Fruit fly (Drosophila melanogaster) whole organism, embryonic: Measurements from ENCODE around the gene Eip75B.

Source experiments
- ATbp ChIP-seq: fragments of 200-800 bp; sonication (Bioruptor generic); optimal IDR thresholded peaks from 2 replicates; lab custom pipeline; 2017; ENCODE audit warnings: missing biosample characterization, mild to moderate bottlenecking, missing genetic modification characterization, missing genetic modification reagents
- CG11560 ChIP-seq: fragments of 200-800 bp; sonication (Bioruptor generic); IDR thresholded peaks from 3 replicates; pipeline ENCODE4 v1.3.6; 2022; ENCODE audit warnings: missing biosample characterization, missing genetic modification characterization
- CG11723 ChIP-seq: fragments of 200-800 bp; sonication (Bioruptor generic); optimal IDR thresholded peaks from 2 replicates; lab custom pipeline; 2017; ENCODE audit warnings: missing biosample characterization, mild to moderate bottlenecking, missing genetic modification characterization
- CG13624 ChIP-seq: fragments of 200-800 bp; sonication (Bioruptor generic); optimal IDR thresholded peaks from 2 replicates; lab custom pipeline; 2016; ENCODE audit warnings: missing biosample characterization, missing genetic modification characterization
- CG1602 ChIP-seq: fragments of 200-800 bp; sonication (Bioruptor generic); optimal IDR thresholded peaks from 3 replicates; lab custom pipeline; 2016; ENCODE audit warnings: missing biosample characterization, missing genetic modification characterization
- CG16779 ChIP-seq: fragments of 200-800 bp; sonication (Bioruptor generic); IDR thresholded peaks from 2 replicates; pipeline ENCODE4 v1.3.6; 2022; ENCODE audit warnings: missing biosample characterization, missing genetic modification characterization
- CG17186 ChIP-seq: fragments of 200-800 bp; sonication (Bioruptor generic); optimal IDR thresholded peaks from 3 replicates; lab custom pipeline; 2017; ENCODE audit warnings: missing biosample characterization, missing genetic modification reagents, missing genetic modification characterization
- CG17829 ChIP-seq: fragments of 200-800 bp; optimal IDR thresholded peaks from 2 replicates; lab custom pipeline; 2019; ENCODE audit warnings: missing biosample characterization, mild to moderate bottlenecking, missing genetic modification characterization, moderate library complexity
- CG17912 ChIP-seq: fragments of 200-800 bp; sonication (Bioruptor generic); optimal IDR thresholded peaks from 2 replicates; lab custom pipeline; 2018; ENCODE audit warnings: missing biosample characterization, mild to moderate bottlenecking, missing genetic modification characterization
- CG31365 ChIP-seq: fragments of 200-800 bp; sonication (Bioruptor generic); optimal IDR thresholded peaks from 2 replicates; lab custom pipeline; 2018; ENCODE audit warnings: missing biosample characterization, mild to moderate bottlenecking, missing genetic modification characterization
- CG3847 ChIP-seq: fragments of 200-800 bp; sonication (Bioruptor generic); IDR thresholded peaks from 2 replicates; pipeline ENCODE4 v1.3.6; 2022; ENCODE audit warnings: missing biosample characterization, missing genetic modification characterization
- CG3995 ChIP-seq: fragments of 200-800 bp; sonication (Bioruptor generic); optimal IDR thresholded peaks from 3 replicates; lab custom pipeline; 2016; ENCODE audit warnings: missing biosample characterization, missing genetic modification characterization
- CG6683 ChIP-seq: fragments of 200-800 bp; sonication (Bioruptor generic); optimal IDR thresholded peaks from 2 replicates; lab custom pipeline; 2017; ENCODE audit warnings: missing biosample characterization, mild to moderate bottlenecking, missing genetic modification characterization, missing genetic modification reagents
- CG7271 ChIP-seq: fragments of 200-800 bp; sonication (Bioruptor generic); optimal IDR thresholded peaks from 2 replicates; lab custom pipeline; 2018; ENCODE audit warnings: missing biosample characterization, mild to moderate bottlenecking, missing genetic modification characterization, moderate library complexity
- CG7556 ChIP-seq: fragments of 200-800 bp; sonication (Bioruptor generic); optimal IDR thresholded peaks from 2 replicates; lab custom pipeline; 2017; ENCODE audit warnings: missing biosample characterization, mild to moderate bottlenecking, missing genetic modification characterization
- CG7963 ChIP-seq: fragments of 200-800 bp; sonication (Bioruptor generic); IDR thresholded peaks from 3 replicates; pipeline ENCODE4 v1.3.6; 2022; ENCODE audit warnings: missing biosample characterization, missing genetic modification characterization; ENCODE audit not compliant: partially characterized antibody
- CG7987 ChIP-seq: fragments of 200-800 bp; sonication (Bioruptor generic); optimal IDR thresholded peaks from 2 replicates; lab custom pipeline; 2018; ENCODE audit warnings: missing biosample characterization, mild to moderate bottlenecking, missing genetic modification characterization, moderate library complexity
- CG9437 ChIP-seq: fragments of 200-800 bp; sonication (Bioruptor generic); optimal IDR thresholded peaks from 2 replicates; lab custom pipeline; 2018; ENCODE audit warnings: missing biosample characterization, mild to moderate bottlenecking, missing genetic modification characterization
- CHES-1-like ChIP-seq: fragments of 200-800 bp; sonication (Bioruptor generic); optimal IDR thresholded peaks from 2 replicates; lab custom pipeline; 2016; ENCODE audit warnings: missing biosample characterization, missing genetic modification characterization
- Dip3 ChIP-seq: fragments of 200-800 bp; sonication (Bioruptor generic); optimal IDR thresholded peaks from 3 replicates; lab custom pipeline; 2016; ENCODE audit warnings: missing biosample characterization, missing genetic modification characterization
- HHEX ChIP-seq: fragments of 200-800 bp; sonication (Bioruptor generic); optimal IDR thresholded peaks from 3 replicates; lab custom pipeline; 2017; ENCODE audit warnings: missing biosample characterization, mild to moderate bottlenecking, missing genetic modification characterization, missing genetic modification reagents
- Hr39 ChIP-seq: fragments of >200 bp; optimal IDR thresholded peaks from 2 replicates; lab custom pipeline; 2017
- Lhr ChIP-seq: fragments of 200-800 bp; sonication (Bioruptor generic); optimal IDR thresholded peaks from 3 replicates; lab custom pipeline; 2017; ENCODE audit warnings: mild to moderate bottlenecking, missing biosample characterization, missing genetic modification reagents, missing genetic modification characterization
- NK7.1 ChIP-seq: fragments of 200-800 bp; sonication (Bioruptor generic); optimal IDR thresholded peaks from 3 replicates; lab custom pipeline; 2016; ENCODE audit warnings: missing biosample characterization, missing genetic modification characterization
- Pdp1 ChIP-seq, 2 experiments: fragments of 200-800 bp; sonication (Bioruptor generic); optimal IDR thresholded peaks; 3 replicates each; lab custom pipeline; 2016; ENCODE audit warnings: missing biosample characterization in 2 of 2, missing genetic modification characterization in 2 of 2, mild to moderate bottlenecking in 1 of 2, moderate library complexity in 1 of 2
- Poxn ChIP-seq: fragments of 200-800 bp; sonication (Bioruptor generic); IDR thresholded peaks from 2 replicates; pipeline ENCODE4 v1.3.6; 2022; ENCODE audit warnings: missing biosample characterization, missing genetic modification characterization
- Sox102F ChIP-seq: fragments of 200-800 bp; sonication (Bioruptor generic); optimal IDR thresholded peaks from 2 replicates; lab custom pipeline; 2018; ENCODE audit warnings: missing biosample characterization, mild to moderate bottlenecking, missing genetic modification characterization, moderate library complexity
- Sry-β ChIP-seq: fragments of 200-800 bp; sonication (Bioruptor generic); optimal IDR thresholded peaks from 2 replicates; lab custom pipeline; 2018; ENCODE audit warnings: missing biosample characterization, mild to moderate bottlenecking, missing genetic modification characterization, moderate library complexity
- Trl ChIP-seq, 3 experiments: fragments of >200 bp in 2 of 3; fragments of 200-800 bp in 1 of 3; sonication (Bioruptor generic) in 1 of 3; optimal IDR thresholded peaks; 2 replicates in 1 of 3; 3 replicates in 2 of 3; lab custom pipeline; 2016 to 2017; ENCODE audit warnings: missing biosample characterization in 1 of 3, missing genetic modification characterization in 1 of 3
- br ChIP-seq: fragments of >200 bp; optimal IDR thresholded peaks from 2 replicates; lab custom pipeline; 2017
- chm ChIP-seq: fragments of 200-800 bp; sonication (Bioruptor generic); IDR thresholded peaks from 2 replicates; pipeline ENCODE4 v1.3.6; 2022; ENCODE audit warnings: missing biosample characterization, missing genetic modification characterization
- croc ChIP-seq: fragments of 200-800 bp; sonication (Bioruptor generic); conservative IDR thresholded peaks from 3 replicates; pipeline ENCODE4 v1.3.6; 2022; ENCODE audit warnings: missing biosample characterization, missing genetic modification characterization
- en ChIP-seq: fragments of 200-800 bp; sonication (Bioruptor generic); optimal IDR thresholded peaks from 2 replicates; lab custom pipeline; 2016; ENCODE audit warnings: missing biosample characterization, missing genetic modification characterization
- fd102C ChIP-seq: fragments of 200-800 bp; sonication (Bioruptor generic); optimal IDR thresholded peaks from 2 replicates; lab custom pipeline; 2018; ENCODE audit warnings: missing biosample characterization, mild to moderate bottlenecking, missing genetic modification characterization, moderate library complexity
- fd64A ChIP-seq: fragments of 200-800 bp; sonication (Bioruptor generic); optimal IDR thresholded peaks from 3 replicates; lab custom pipeline; 2018; ENCODE audit warnings: missing biosample characterization, mild to moderate bottlenecking, missing genetic modification characterization
- fru ChIP-seq: fragments of >200 bp; optimal IDR thresholded peaks from 2 replicates; lab custom pipeline; 2017
- gcm ChIP-seq: fragments of 200-800 bp; sonication (Bioruptor generic); optimal IDR thresholded peaks from 2 replicates; lab custom pipeline; 2019; ENCODE audit warnings: missing biosample characterization, mild to moderate bottlenecking, missing genetic modification characterization, moderate library complexity
- inv ChIP-seq: fragments of 200-800 bp; sonication (Bioruptor generic); IDR thresholded peaks from 2 replicates; pipeline ENCODE4 v1.3.6; 2022; ENCODE audit warnings: missing biosample characterization, missing genetic modification characterization; ENCODE audit not compliant: partially characterized antibody
- jing ChIP-seq: fragments of 200-800 bp; sonication (Bioruptor generic); optimal IDR thresholded peaks from 2 replicates; lab custom pipeline; 2018; ENCODE audit warnings: missing biosample characterization, mild to moderate bottlenecking, missing genetic modification characterization
- jumu ChIP-seq: fragments of 200-800 bp; sonication (Bioruptor generic); optimal IDR thresholded peaks from 3 replicates; lab custom pipeline; 2016; ENCODE audit warnings: missing biosample characterization, missing genetic modification characterization
- klu ChIP-seq: fragments of 200-800 bp; sonication (Bioruptor generic); IDR thresholded peaks from 2 replicates; pipeline ENCODE4 v1.3.6; 2022; ENCODE audit warnings: missing biosample characterization, missing genetic modification characterization
- pum ChIP-seq: fragments of 200-800 bp; sonication (Bioruptor generic); optimal IDR thresholded peaks from 2 replicates; lab custom pipeline; 2016; ENCODE audit warnings: missing biosample characterization, missing genetic modification characterization
- sisA ChIP-seq: fragments of 200-800 bp; sonication (Bioruptor generic); IDR thresholded peaks from 2 replicates; pipeline ENCODE4 v1.3.6; 2022; ENCODE audit warnings: missing biosample characterization, missing genetic modification characterization
- slou ChIP-seq: fragments of 200-800 bp; sonication (Bioruptor generic); optimal IDR thresholded peaks from 3 replicates; lab custom pipeline; 2016; ENCODE audit warnings: missing biosample characterization, missing genetic modification characterization
- sqz ChIP-seq: fragments of 200-800 bp; sonication (Bioruptor generic); optimal IDR thresholded peaks from 3 replicates; lab custom pipeline; 2018; ENCODE audit warnings: missing biosample characterization, mild to moderate bottlenecking, missing genetic modification characterization
- tio ChIP-seq: fragments of 200-800 bp; sonication (Bioruptor generic); optimal IDR thresholded peaks from 2 replicates; lab custom pipeline; 2017; ENCODE audit warnings: missing biosample characterization, missing genetic modification characterization, inconsistent platforms
- trh ChIP-seq: fragments of 200-800 bp; sonication (Bioruptor generic); optimal IDR thresholded peaks from 2 replicates; lab custom pipeline; 2016; ENCODE audit warnings: missing biosample characterization, missing genetic modification characterization
- wdn ChIP-seq: fragments of 200-800 bp; sonication (Bioruptor generic); IDR thresholded peaks from 2 replicates; pipeline ENCODE4 v1.3.6; 2022; ENCODE audit warnings: missing biosample characterization, missing genetic modification characterization
- z ChIP-seq: fragments of 200-800 bp; sonication (Bioruptor generic); IDR thresholded peaks from 3 replicates; pipeline ENCODE4 v1.3.6; 2022; ENCODE audit warnings: missing biosample characterization, missing genetic modification characterization
- zf30C ChIP-seq: fragments of 200-800 bp; sonication (Bioruptor generic); optimal IDR thresholded peaks from 3 replicates; lab custom pipeline; 2018; ENCODE audit warnings: missing biosample characterization, mild to moderate bottlenecking, missing genetic modification characterization
- zfh1 ChIP-seq: fragments of 200-800 bp; sonication (Bioruptor generic); IDR thresholded peaks from 3 replicates; pipeline ENCODE4 v1.3.6; 2022; ENCODE audit warnings: missing biosample characterization, missing genetic modification characterization

Eip75B gene

DNA sequence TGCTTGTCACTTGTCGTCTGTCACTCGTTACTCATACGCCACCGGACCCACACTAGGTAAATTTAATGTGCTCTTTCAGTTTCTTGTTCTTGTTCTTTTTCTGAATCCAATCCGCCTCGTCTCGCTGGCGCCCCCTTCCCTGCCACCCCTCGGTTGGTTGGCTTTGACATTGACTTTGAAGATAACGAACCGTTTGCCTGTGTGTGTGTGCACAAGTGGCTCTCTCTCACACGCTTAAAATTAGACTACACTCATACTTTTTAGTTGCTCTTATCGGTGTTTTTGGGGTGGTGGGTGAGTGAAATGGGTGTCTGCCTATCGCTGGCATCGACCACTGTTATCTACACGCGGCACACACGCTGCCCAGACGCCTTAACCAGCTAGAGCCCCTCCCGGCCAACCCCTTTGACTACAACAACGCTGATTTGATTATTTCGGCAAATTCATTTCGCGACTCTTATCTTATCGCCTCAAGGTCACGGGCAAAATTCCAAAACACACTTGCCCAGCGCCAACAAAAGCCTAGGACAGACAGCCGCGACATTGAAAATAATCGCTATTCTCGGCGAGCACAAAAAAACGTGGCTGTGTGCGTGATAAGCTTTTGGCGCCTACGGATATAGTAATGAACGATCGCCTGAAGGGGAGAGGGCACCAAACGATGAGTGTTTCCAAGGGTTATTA, 114.2 kb downstream of the Eip75B start (continued):
- no peak for TF ChIP-seq pum (GFP tag; lab: Kevin White, UChicago)
- TF ChIP-seq CG11723 (GFP tag; lab: Kevin White, UChicago) = peak; percentile 39
- TF ChIP-seq CG11560 = no peak
- 0 out of 2 replicates have a peak, but pooled peaks have one; percentile 39 for TF ChIP-seq CG3847 (GFP tag; lab: Robert Waterston, UW)
- TF ChIP-seq sisA (GFP tag; lab: Robert Waterston, UW) = no peak
- no peak for TF ChIP-seq fru
- TF ChIP-seq CG7987 = peak; percentile 60
- no peak for TF ChIP-seq Pdp1 (GFP tag; optimal IDR thresholded peaks at IDR 0.05; lab: Kevin White, UChicago)
- no peak for TF ChIP-seq Sry-β
- no peak for TF ChIP-seq CG7963 (GFP tag; lab: Robert Waterston, UW)
- TF ChIP-seq trh (GFP tag; lab: Kevin White, UChicago) = no peak
- no peak for TF ChIP-seq tio
- TF ChIP-seq ATbp (GFP tag; lab: Kevin White, UChicago) = no peak
- no peak for TF ChIP-seq br (lab: Kevin White, UChicago)
- no peak for TF ChIP-seq jumu (GFP tag; lab: Kevin White, UChicago)
- TF ChIP-seq Trl (optimal IDR thresholded peaks at IDR 0.05; lab: Kevin White, UChicago) = peak in 1 of 2 experiments; percentile 14
- no peak for TF ChIP-seq Trl (GFP tag; optimal IDR thresholded peaks at IDR 0.05; lab: Kevin White, UChicago)
- no peak for TF ChIP-seq Lhr (GFP tag; lab: Kevin White, UChicago)
- TF ChIP-seq CG7556 = no peak
- TF ChIP-seq CG9437 = no peak
- no peak for TF ChIP-seq CG16779 (GFP tag; lab: Robert Waterston, UW)
- TF ChIP-seq en = no peak
- TF ChIP-seq CG1602 (GFP tag; lab: Kevin White, UChicago) = no peak
- no peak for TF ChIP-seq zfh1 (GFP tag; lab: Robert Waterston, UW)
- no peak for TF ChIP-seq CHES-1-like (GFP tag; lab: Kevin White, UChicago)
- TF ChIP-seq Sox102F (GFP tag; lab: Kevin White, UChicago) = no peak
- no peak for TF ChIP-seq croc (GFP tag; lab: Robert Waterston, UW)
- no peak for TF ChIP-seq CG31365 (tag; lab: Kevin White, UChicago)
- TF ChIP-seq CG13624 (GFP tag; lab: Kevin White, UChicago) = no peak
- TF ChIP-seq CG17829 (tag; lab: Kevin White, UChicago) = no peak
- no peak for TF ChIP-seq slou (GFP tag; lab: Kevin White, UChicago)
- no peak for TF ChIP-seq NK7.1 (GFP tag; lab: Kevin White, UChicago)
- TF ChIP-seq CG3995 (GFP tag; lab: Kevin White, UChicago) = no peak
- no peak for TF ChIP-seq CG17912 (GFP tag; lab: Kevin White, UChicago)
- no peak for TF ChIP-seq chm (GFP tag; lab: Robert Waterston, UW)
- no peak for TF ChIP-seq sqz (GFP tag; lab: Kevin White, UChicago)
- TF ChIP-seq inv (GFP tag; lab: Robert Waterston, UW) = no peak
- TF ChIP-seq fd64A (GFP tag; lab: Kevin White, UChicago) = no peak
- no peak for TF ChIP-seq Poxn
- TF ChIP-seq jing (GFP tag; lab: Kevin White, UChicago) = no peak
- TF ChIP-seq z (GFP tag; lab: Robert Waterston, UW) = peak; percentile 64; the same call in 2 of the 3 replicates
- TF ChIP-seq Dip3 (GFP tag; lab: Kevin White, UChicago) = no peak
- no peak for TF ChIP-seq Hr39 (lab: Kevin White, UChicago)
- no peak for TF ChIP-seq CG6683 (GFP tag; lab: Kevin White, UChicago)
- TF ChIP-seq fd102C = no peak
- TF ChIP-seq CG7271 (tag; lab: Kevin White, UChicago) = no peak
- no peak for TF ChIP-seq HHEX (GFP tag; lab: Kevin White, UChicago)
- no peak for TF ChIP-seq zf30C
- TF ChIP-seq gcm (GFP tag; lab: Kevin White, UChicago) = no peak
- no peak for TF ChIP-seq wdn (GFP tag; lab: Robert Waterston, UW)
- no peak for TF ChIP-seq klu (GFP tag; lab: Robert Waterston, UW)
- no peak for TF ChIP-seq CG17186
